Worm (Caenorhabditis elegans): ENCODE measurements around the gene nas-31.

ce11 chrV:10941150-10941549 is 19.5 kb upstream of the nas-31 start, which contains the start of gene F17C11.26:
- TF ChIP-seq ztf-11 (tag; optimal IDR thresholded peaks at IDR 0.05) (no peak), nhr-76 (tag; optimal IDR thresholded peaks at IDR 0.05) (no peak), snpc-4 (tag; optimal IDR thresholded peaks at IDR 0.05) (no peak), unc-62 (GFP tag; optimal IDR thresholded peaks at IDR 0.05) (no peak), ama-1 (optimal IDR thresholded peaks at IDR 0.05) (no peak), nhr-11 (tag; optimal IDR thresholded peaks at IDR 0.05) (no peak), nhr-23 (tag; optimal IDR thresholded peaks at IDR 0.05) (no peak), nhr-237 (tag; optimal IDR thresholded peaks at IDR 0.05) (no peak), skn-1 (tag; optimal IDR thresholded peaks at IDR 0.05) (no peak), ceh-82 (tag; optimal IDR thresholded peaks at IDR 0.05) (no peak), R02D3.7 (tag; optimal IDR thresholded peaks at IDR 0.05) (no peak), ceh-9 (tag; optimal IDR thresholded peaks at IDR 0.05) (no peak)
